Fruit fly (Drosophila melanogaster) whole organism, embryonic: Measurements from ENCODE around the gene CG44090.

Source experiments
- CG17568 ChIP-seq: fragments of 200-800 bp; sonication (Bioruptor generic); optimal IDR thresholded peaks from 2 replicates; lab custom pipeline; 2018; ENCODE audit warnings: missing biosample characterization, mild to moderate bottlenecking, missing genetic modification characterization, moderate library complexity
- CG30403 ChIP-seq: fragments of 200-800 bp; sonication (Bioruptor generic); optimal IDR thresholded peaks from 3 replicates; lab custom pipeline; 2016; ENCODE audit warnings: missing biosample characterization, missing genetic modification characterization
- CG34376 ChIP-seq: fragments of 200-800 bp; sonication (Bioruptor generic); optimal IDR thresholded peaks from 2 replicates; lab custom pipeline; 2018; ENCODE audit warnings: missing biosample characterization, mild to moderate bottlenecking, missing genetic modification characterization
- CG8478 ChIP-seq: fragments of >200 bp; optimal IDR thresholded peaks from 2 replicates; lab custom pipeline; 2018
- Mrtf ChIP-seq: fragments of 200-800 bp; sonication (Bioruptor generic); IDR thresholded peaks from 3 replicates; pipeline ENCODE4 v1.3.6; 2022; ENCODE audit warnings: missing biosample characterization, missing genetic modification characterization
- NC2β ChIP-seq: fragments of 200-800 bp; sonication (Bioruptor generic); optimal IDR thresholded peaks from 2 replicates; lab custom pipeline; 2016; ENCODE audit warnings: missing biosample characterization, missing genetic modification characterization
- bbx ChIP-seq: fragments of 200-800 bp; sonication (Bioruptor generic); IDR thresholded peaks from 2 replicates; pipeline ENCODE4 v1.3.6; 2022; ENCODE audit warnings: missing biosample characterization, missing genetic modification characterization; ENCODE audit not compliant: partially characterized antibody
- fd3F ChIP-seq: fragments of 200-800 bp; sonication (Bioruptor generic); optimal IDR thresholded peaks from 2 replicates; lab custom pipeline; 2018; ENCODE audit warnings: missing biosample characterization, mild to moderate bottlenecking, missing genetic modification characterization, moderate library complexity
- klu ChIP-seq: fragments of 200-800 bp; sonication (Bioruptor generic); IDR thresholded peaks from 2 replicates; pipeline ENCODE4 v1.3.6; 2022; ENCODE audit warnings: missing biosample characterization, missing genetic modification characterization
- tx ChIP-seq: fragments of 200-800 bp; sonication (Bioruptor generic); optimal IDR thresholded peaks from 2 replicates; lab custom pipeline; 2016; ENCODE audit warnings: missing biosample characterization, missing genetic modification characterization
- usp ChIP-seq: fragments of >200 bp; optimal IDR thresholded peaks from 2 replicates; lab custom pipeline; 2017; ENCODE audit warnings: missing biosample characterization, missing genetic modification characterization

- TF ChIP-seq CG17568 (no peak), tx (GFP tag; lab: Kevin White, UChicago) (no peak), NC2β (no peak), CG34376 (GFP tag; lab: Kevin White, UChicago) (no peak), Mrtf (GFP tag; lab: Robert Waterston, UW) (no peak), fd3F (GFP tag; lab: Kevin White, UChicago) (no peak), usp (GFP tag; lab: Kevin White, UChicago) (no peak), klu (GFP tag; lab: Robert Waterston, UW) (no peak), CG8478 (no peak), CG30403 (GFP tag; lab: Kevin White, UChicago) (no peak), bbx (GFP tag; lab: Robert Waterston, UW) (no peak)
Observed at dm6 chr3R:17440628-17441027, 6.4 kb upstream of the CG44090 start, which contains the start of gene CG14331.
